Fruit fly (Drosophila melanogaster) whole organism, prepupa: ENCODE results near the gene CG43185.
A peak's percentile ranks its signal among the peaks of the same experiment; 100 is the strongest.

ENCODE experiments used
- Blimp-1 ChIP-seq: fragments of 200-800 bp; sonication (Bioruptor generic); optimal IDR thresholded peaks from 3 replicates; lab custom pipeline; 2017; ENCODE audit warnings: missing biosample characterization, missing genetic modification characterization, mild to moderate bottlenecking, moderate library complexity, missing genetic modification reagents
- CG10631 ChIP-seq: fragments of 200-800 bp; sonication (Bioruptor generic); optimal IDR thresholded peaks from 2 replicates; lab custom pipeline; 2016; ENCODE audit warnings: missing biosample characterization, missing genetic modification characterization
- CG11762 ChIP-seq: fragments of 200-800 bp; sonication (Bioruptor generic); optimal IDR thresholded peaks from 3 replicates; lab custom pipeline; 2016; ENCODE audit warnings: missing biosample characterization, missing genetic modification characterization; ENCODE audit not compliant: insufficient read depth
- CG15336 ChIP-seq: fragments of 200-800 bp; sonication (Bioruptor generic); IDR thresholded peaks from 2 replicates; pipeline ENCODE4 v1.3.6; 2022; ENCODE audit warnings: missing biosample characterization, missing genetic modification characterization
- CG1621 ChIP-seq: fragments of 200-800 bp; sonication (Bioruptor generic); optimal IDR thresholded peaks from 3 replicates; lab custom pipeline; 2018; ENCODE audit warnings: missing biosample characterization, mild to moderate bottlenecking, missing genetic modification characterization
- CG32006 ChIP-seq: fragments of 200-800 bp; sonication (Bioruptor generic); optimal IDR thresholded peaks from 3 replicates; lab custom pipeline; 2017; ENCODE audit warnings: missing biosample characterization, mild to moderate bottlenecking, missing genetic modification characterization
- CG34406 ChIP-seq: fragments of 200-800 bp; sonication (Bioruptor generic); optimal IDR thresholded peaks from 3 replicates; lab custom pipeline; 2016; ENCODE audit warnings: missing biosample characterization, missing genetic modification characterization
- CG3919 ChIP-seq: fragments of 200-800 bp; sonication (Bioruptor generic); optimal IDR thresholded peaks from 3 replicates; lab custom pipeline; 2016; ENCODE audit warnings: missing biosample characterization, missing genetic modification characterization
- CG6792 ChIP-seq: fragments of 200-800 bp; sonication (Bioruptor generic); optimal IDR thresholded peaks from 3 replicates; lab custom pipeline; 2016; ENCODE audit warnings: missing biosample characterization, missing genetic modification characterization
- CG6808 ChIP-seq: fragments of 200-800 bp; sonication (Bioruptor generic); optimal IDR thresholded peaks from 3 replicates; lab custom pipeline; 2017; ENCODE audit warnings: missing biosample characterization, missing genetic modification characterization, mild to moderate bottlenecking, moderate library complexity, missing genetic modification reagents
- CG6854 ChIP-seq: fragments of 200-800 bp; sonication (Bioruptor generic); optimal IDR thresholded peaks from 2 replicates; lab custom pipeline; 2017; ENCODE audit warnings: missing biosample characterization, mild to moderate bottlenecking, missing genetic modification characterization
- CG8119 ChIP-seq: fragments of 200-800 bp; sonication (Bioruptor generic); IDR thresholded peaks from 3 replicates; pipeline ENCODE4 v1.3.6; 2022; ENCODE audit warnings: missing biosample characterization, missing genetic modification characterization
- CG8632 ChIP-seq: fragments of 200-800 bp; sonication (Bioruptor generic); optimal IDR thresholded peaks from 3 replicates; lab custom pipeline; 2016; ENCODE audit warnings: missing biosample characterization, missing genetic modification characterization
- Eip75B ChIP-seq: fragments of 200-800 bp; sonication (Bioruptor generic); optimal IDR thresholded peaks from 3 replicates; lab custom pipeline; 2016; ENCODE audit warnings: missing biosample characterization, missing genetic modification characterization
- Eip78C ChIP-seq: fragments of 200-800 bp; sonication (Bioruptor generic); peaks from one replicate; lab custom pipeline; 2016; ENCODE audit warnings: missing biosample characterization, missing genetic modification characterization
- Ets21C ChIP-seq: fragments of 200-800 bp; sonication (Bioruptor generic); optimal IDR thresholded peaks from 3 replicates; lab custom pipeline; 2016; ENCODE audit warnings: missing biosample characterization, missing genetic modification characterization
- Gug ChIP-seq: fragments of 200-800 bp; sonication (Bioruptor generic); IDR thresholded peaks from 2 replicates; pipeline ENCODE4 v1.3.6; 2022; ENCODE audit warnings: missing biosample characterization, missing genetic modification characterization
- Hr39 ChIP-seq: fragments of 200-800 bp; sonication (Bioruptor generic); optimal IDR thresholded peaks from 2 replicates; lab custom pipeline; 2016; ENCODE audit warnings: missing biosample characterization, missing genetic modification characterization
- Hr4 ChIP-seq: fragments of 200-800 bp; sonication (Bioruptor generic); optimal IDR thresholded peaks from 3 replicates; lab custom pipeline; 2016; ENCODE audit warnings: missing biosample characterization, missing genetic modification characterization
- Met ChIP-seq: fragments of 200-800 bp; sonication (Bioruptor generic); optimal IDR thresholded peaks from 3 replicates; lab custom pipeline; 2016; ENCODE audit warnings: missing biosample characterization, missing genetic modification characterization
- OdsH ChIP-seq: fragments of 200-800 bp; sonication (Bioruptor generic); optimal IDR thresholded peaks from 3 replicates; lab custom pipeline; 2016; ENCODE audit warnings: missing biosample characterization, missing genetic modification characterization
- Smox ChIP-seq: fragments of 200-800 bp; sonication (Bioruptor generic); optimal IDR thresholded peaks from 3 replicates; lab custom pipeline; 2016; ENCODE audit warnings: missing biosample characterization, missing genetic modification characterization
- Sox102F ChIP-seq: fragments of 200-800 bp; sonication (Bioruptor generic); optimal IDR thresholded peaks from 2 replicates; lab custom pipeline; 2016; ENCODE audit warnings: missing biosample characterization, mild to moderate bottlenecking, missing genetic modification characterization
- cyc ChIP-seq: fragments of 200-800 bp; sonication (Bioruptor generic); optimal IDR thresholded peaks from 3 replicates; lab custom pipeline; 2016; ENCODE audit warnings: missing biosample characterization, missing genetic modification characterization
- dsx ChIP-seq: fragments of 200-800 bp; optimal IDR thresholded peaks from 3 replicates; lab custom pipeline; 2019; ENCODE audit warnings: missing biosample characterization, mild to moderate bottlenecking, missing genetic modification characterization, moderate library complexity; ENCODE audit not compliant: poor library complexity, severe bottlenecking
- eg ChIP-seq: fragments of 200-800 bp; sonication (Bioruptor generic); IDR thresholded peaks from 3 replicates; pipeline ENCODE4 v1.3.6; 2022; ENCODE audit warnings: missing biosample characterization, missing genetic modification characterization
- esn ChIP-seq: fragments of 200-800 bp; sonication (Bioruptor generic); optimal IDR thresholded peaks from 2 replicates; lab custom pipeline; 2016; ENCODE audit warnings: missing biosample characterization, mild to moderate bottlenecking, missing genetic modification characterization, moderate library complexity
- fd59A ChIP-seq: fragments of 200-800 bp; sonication (Bioruptor generic); optimal IDR thresholded peaks from 2 replicates; lab custom pipeline; 2017; ENCODE audit warnings: missing biosample characterization, mild to moderate bottlenecking, missing genetic modification characterization, missing genetic modification reagents
- lz ChIP-seq: fragments of 200-800 bp; sonication (Bioruptor generic); optimal IDR thresholded peaks from 3 replicates; lab custom pipeline; 2016; ENCODE audit warnings: missing biosample characterization, missing genetic modification characterization
- net ChIP-seq: fragments of 200-800 bp; sonication (Bioruptor generic); optimal IDR thresholded peaks from 3 replicates; lab custom pipeline; 2016; ENCODE audit warnings: missing biosample characterization, missing genetic modification characterization
- pdm3 ChIP-seq: fragments of 200-800 bp; sonication (Bioruptor generic); optimal IDR thresholded peaks from 3 replicates; lab custom pipeline; 2016; ENCODE audit warnings: missing biosample characterization, missing genetic modification characterization
- salr ChIP-seq, 2 experiments: fragments of 200-800 bp; sonication (Bioruptor generic); optimal IDR thresholded peaks; 3 replicates each; lab custom pipeline; 2016 to 2018; ENCODE audit warnings: missing biosample characterization in 2 of 2, missing genetic modification characterization in 2 of 2, mild to moderate bottlenecking in 1 of 2
- spab ChIP-seq: fragments of 200-800 bp; sonication (Bioruptor generic); optimal IDR thresholded peaks from 2 replicates; lab custom pipeline; 2017; ENCODE audit warnings: missing biosample characterization, mild to moderate bottlenecking, missing genetic modification characterization, missing genetic modification reagents
- svp ChIP-seq: fragments of 200-800 bp; sonication (Bioruptor generic); peaks from one replicate; lab custom pipeline; 2016; ENCODE audit warnings: missing biosample characterization, missing genetic modification characterization
- topi ChIP-seq: fragments of 200-800 bp; sonication (Bioruptor generic); optimal IDR thresholded peaks from 3 replicates; lab custom pipeline; 2016; ENCODE audit warnings: missing biosample characterization, missing genetic modification characterization
- vri ChIP-seq: fragments of 200-800 bp; sonication (Bioruptor generic); optimal IDR thresholded peaks from 3 replicates; lab custom pipeline; 2016; ENCODE audit warnings: missing biosample characterization, mild to moderate bottlenecking, missing genetic modification characterization

Gene CG43185

DNA sequence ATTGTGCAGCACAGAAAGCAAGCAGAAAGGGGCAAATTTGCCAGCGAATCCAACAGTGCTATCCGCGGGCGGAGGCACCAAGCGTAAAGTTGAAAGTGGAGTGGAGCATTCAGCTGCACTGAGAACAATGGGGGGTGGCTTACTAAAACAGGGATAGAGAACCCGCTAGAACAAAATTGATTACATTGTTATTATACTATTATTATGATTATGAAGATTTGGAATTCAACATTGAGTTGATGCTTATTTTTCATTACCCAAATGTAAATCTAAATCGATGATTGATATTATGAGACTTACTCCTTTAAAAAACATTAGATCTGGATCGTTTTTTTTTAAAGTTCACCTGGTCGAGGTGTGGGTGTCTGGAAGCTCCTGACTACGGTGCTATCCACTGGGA, 16.9 kb downstream of the CG43185 start (continued):
- TF ChIP-seq spab (GFP tag; lab: Kevin White, UChicago) (no peak), fd59A (GFP tag; lab: Kevin White, UChicago) (no peak), cyc (GFP tag; lab: Kevin White, UChicago) (no peak), CG6854 (GFP tag; lab: Kevin White, UChicago) (no peak), CG10631 (GFP tag; lab: Kevin White, UChicago) (no peak), topi (no peak), Sox102F (GFP tag; lab: Kevin White, UChicago) (no peak), eg (GFP tag; lab: Robert Waterston, UW) (peak; percentile 39; the same call in 1 of the 3 replicates), vri (GFP tag; lab: Kevin White, UChicago) (no peak), CG1621 (tag; lab: Kevin White, UChicago) (no peak)

dm6 chr2L:5902898-5903297, 18.2 kb downstream of the CG43185 start:
- TF ChIP-seq Hr4 = no peak
- no peak for TF ChIP-seq CG15336 (GFP tag; lab: Robert Waterston, UW)
- no peak for TF ChIP-seq CG6854 (GFP tag; lab: Kevin White, UChicago)
- no peak for TF ChIP-seq CG1621 (tag; lab: Kevin White, UChicago)
- no peak for TF ChIP-seq pdm3 (GFP tag; lab: Kevin White, UChicago)
- TF ChIP-seq CG32006 (GFP tag; lab: Kevin White, UChicago) = no peak
- no peak for TF ChIP-seq OdsH (GFP tag; lab: Kevin White, UChicago)

dm6 chr2L:5904585-5904984, 19.9 kb downstream of the CG43185 start, which contains the start of gene CG9021:
CG9021 (minus strand) TSS chr2L:5904689.
- TF ChIP-seq OdsH (GFP tag; lab: Kevin White, UChicago) (no peak), CG3919 (GFP tag; lab: Kevin White, UChicago) (peak; percentile 6), CG6792 (GFP tag; lab: Kevin White, UChicago) (peak; percentile 30), Eip78C (GFP tag; lab: Kevin White, UChicago) (peak; percentile 54), vri (GFP tag; lab: Kevin White, UChicago) (peak; percentile 49), lz (GFP tag; lab: Kevin White, UChicago) (peak; percentile 16), dsx (GFP tag; lab: Kevin White, UChicago) (no peak), Gug (GFP tag; lab: Robert Waterston, UW) (no peak), Ets21C (GFP tag; lab: Kevin White, UChicago) (peak; percentile 33), CG34406 (GFP tag; lab: Kevin White, UChicago) (peak; percentile 18), Met (GFP tag; lab: Kevin White, UChicago) (peak; percentile 57), Smox (GFP tag; lab: Kevin White, UChicago) (peak; percentile 58), CG8632 (GFP tag; lab: Kevin White, UChicago) (peak; percentile 14), CG6808 (GFP tag; lab: Kevin White, UChicago) (no peak), net (GFP tag; lab: Kevin White, UChicago) (no peak), CG10631 (GFP tag; lab: Kevin White, UChicago) (no peak), spab (GFP tag; lab: Kevin White, UChicago) (no peak), Hr39 (GFP tag; lab: Kevin White, UChicago) (peak; percentile 35), topi (peak; percentile 55), Sox102F (GFP tag; lab: Kevin White, UChicago) (peak; percentile 52), svp (GFP tag; lab: Kevin White, UChicago) (peak; percentile 49), eg (GFP tag; lab: Robert Waterston, UW) (no peak), esn (peak; percentile 69), Eip75B (no peak), salr (GFP tag; optimal IDR thresholded peaks at IDR 0.05; lab: Kevin White, UChicago) (no peak), Blimp-1 (GFP tag; lab: Kevin White, UChicago) (peak; percentile 23), CG8119 (GFP tag; lab: Robert Waterston, UW) (no peak), CG11762 (GFP tag; lab: Kevin White, UChicago) (no peak), cyc (GFP tag; lab: Kevin White, UChicago) (peak; percentile 37)
